Fruit fly (Drosophila melanogaster) whole organism: ENCODE data around the gene CG45095.
"Not testable (repeated sequence)": the region's sequence is repeated elsewhere in the genome, so short reads cannot be mapped to it uniquely, and the experiment has no call there.

ENCODE experiments used
- CG8478 ChIP-seq: fragments of >200 bp; optimal IDR thresholded peaks from 2 replicates; lab custom pipeline; 2018; ENCODE audit warnings: inconsistent platforms
- Dll ChIP-seq: fragments of >200 bp; optimal IDR thresholded peaks from 2 replicates; lab custom pipeline; 2017
- EcR ChIP-seq, 2 experiments: fragments of >200 bp; optimal IDR thresholded peaks; 2 replicates each; lab custom pipeline; 2017; ENCODE audit warnings: missing biosample characterization in 2 of 2, missing genetic modification characterization in 2 of 2, missing genetic modification reagents in 2 of 2
- pan ChIP-seq: fragments of >200 bp; optimal IDR thresholded peaks from 2 replicates; lab custom pipeline; 2017
- psq ChIP-seq: fragments of >200 bp; optimal IDR thresholded peaks from 2 replicates; lab custom pipeline; 2017
- usp ChIP-seq: fragments of >200 bp; optimal IDR thresholded peaks from 2 replicates; lab custom pipeline; 2017; ENCODE audit warnings: missing biosample characterization, missing genetic modification characterization, mixed read lengths

CG45095 gene

dm6 chr3R:25131042-25131441, 28.7 kb downstream of the CG45095 start, which contains the start of gene Bili:
TSS of gene Bili (plus strand) at chr3R:25131306.
- not testable (repeated sequence) for TF ChIP-seq pan (lab: Kevin White, UChicago); Dll; CG8478 (lab: Kevin White, UChicago)

dm6 chr3R:25137565-25138367, 35.4 kb downstream of the CG45095 start, which contains the start of gene danr:
TSS of gene danr (plus strand) at chr3R:25138072.
- TF ChIP-seq Dll, result peak; percentile 76
- TF ChIP-seq EcR (GFP tag; optimal IDR thresholded peaks at IDR 0.05; lab: Kevin White, UChicago), result no peak

dm6 chr3R:25152342-25152741, 50.0 kb downstream of the CG45095 start:
- TF ChIP-seq EcR (GFP tag; optimal IDR thresholded peaks at IDR 0.05; lab: Kevin White, UChicago), result no peak
- no peak for TF ChIP-seq CG8478 (lab: Kevin White, UChicago)
- no peak for TF ChIP-seq pan (lab: Kevin White, UChicago)
- TF ChIP-seq usp (GFP tag; lab: Kevin White, UChicago), result no peak
- TF ChIP-seq psq (lab: Kevin White, UChicago), result no peak
- no peak for TF ChIP-seq Dll
